Worm (Caenorhabditis elegans): Measurements from ENCODE around the gene F56H9.2.

F56H9.2 gene

ce11 chrV:12640384-12640783, 2.9 kb downstream of the F56H9.2 start, which contains the start of gene gpa-8:
Gene gpa-8 (minus strand): TSS chrV:12640484.
- TF ChIP-seq nhr-77 (tag; optimal IDR thresholded peaks at IDR 0.05): no peak
- no peak for TF ChIP-seq eor-1 (tag; optimal IDR thresholded peaks at IDR 0.05)

DNA sequence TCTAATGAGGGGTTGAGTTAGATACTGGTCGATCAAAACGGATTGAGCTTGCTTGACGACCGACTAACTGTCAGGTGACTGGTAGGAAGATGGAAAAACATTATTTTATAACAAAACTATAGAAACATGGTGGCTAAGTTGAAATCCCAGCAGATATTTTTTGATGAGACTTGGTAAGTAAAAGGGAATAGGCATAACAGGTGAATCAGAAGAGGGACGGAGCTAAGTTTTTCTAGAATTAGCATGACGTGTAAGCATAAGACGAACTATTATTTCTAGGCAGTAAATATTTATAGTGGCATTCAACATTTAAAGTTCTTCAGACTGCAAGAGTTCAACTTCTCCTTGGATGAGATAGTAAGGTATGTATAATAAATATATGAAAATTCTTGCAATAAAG, 7.0 kb downstream of the F56H9.2 start, which contains the start of gene F56H9.8:
F56H9.8 (plus strand) TSS at position 301 of the 400 bp plus-strand sequence.
- no peak for TF ChIP-seq nhr-237 (tag; optimal IDR thresholded peaks at IDR 0.05)
- TF ChIP-seq nhr-28 (tag; optimal IDR thresholded peaks at IDR 0.05): no peak
- TF ChIP-seq pqm-1 (tag; optimal IDR thresholded peaks at IDR 0.05): no peak
- TF ChIP-seq nhr-43 (tag; optimal IDR thresholded peaks at IDR 0.05; ENCODE audit: poor library complexity, severe bottlenecking): no peak
- no peak for TF ChIP-seq eor-1 (tag; optimal IDR thresholded peaks at IDR 0.05)
- no peak for TF ChIP-seq lin-15B (tag; optimal IDR thresholded peaks at IDR 0.05)
- TF ChIP-seq fkh-2 (tag; optimal IDR thresholded peaks at IDR 0.05): no peak
- no peak for TF ChIP-seq nhr-76 (tag; optimal IDR thresholded peaks at IDR 0.05)
- TF ChIP-seq R02D3.7 (tag; optimal IDR thresholded peaks at IDR 0.05): no peak
- TF ChIP-seq ztf-4 (tag; optimal IDR thresholded peaks at IDR 0.05): no peak
- TF ChIP-seq aly-2 (tag; optimal IDR thresholded peaks at IDR 0.05): no peak

DNA sequence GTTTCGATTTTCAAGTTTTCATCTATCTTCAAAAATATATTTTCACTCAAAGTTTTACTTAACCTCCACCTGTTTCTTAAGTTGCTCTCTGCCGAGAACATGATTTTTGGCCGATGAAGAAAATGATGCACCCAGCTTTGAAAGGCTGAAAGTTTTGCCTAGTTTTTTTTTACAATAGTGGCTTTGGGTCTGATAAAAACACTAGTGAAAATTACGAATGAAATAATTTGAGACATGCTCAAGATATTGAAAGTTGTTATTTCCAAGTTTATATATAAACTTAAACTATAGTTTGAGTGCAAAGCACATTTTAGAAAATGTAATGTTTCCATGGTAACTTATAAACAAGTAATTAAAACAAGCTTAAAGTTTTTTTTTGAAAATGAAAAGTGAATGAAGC, 11.8 kb downstream of the F56H9.2 start, which contains the start of gene gpa-9:
gpa-9 (minus strand) TSS at position 101 of the 400 bp plus-strand sequence.
- TF ChIP-seq pha-4 (tag; optimal IDR thresholded peaks at IDR 0.05) (no peak), lin-39 (tag; optimal IDR thresholded peaks at IDR 0.05) (no peak), nhr-25 (tag; optimal IDR thresholded peaks at IDR 0.05) (no peak), lin-15B (tag; optimal IDR thresholded peaks at IDR 0.05) (no peak), snpc-4 (tag; optimal IDR thresholded peaks at IDR 0.05) (no peak), nhr-28 (tag; optimal IDR thresholded peaks at IDR 0.05) (no peak), zag-1 (tag; optimal IDR thresholded peaks at IDR 0.05) (no peak), ceh-28 (tag; optimal IDR thresholded peaks at IDR 0.05) (no peak), fkh-2 (tag; optimal IDR thresholded peaks at IDR 0.05) (no peak), ceh-16 (tag; optimal IDR thresholded peaks at IDR 0.05) (no peak), sea-2 (GFP tag; optimal IDR thresholded peaks at IDR 0.05) (no peak), ztf-4 (tag; optimal IDR thresholded peaks at IDR 0.05) (no peak), unc-39 (tag; optimal IDR thresholded peaks at IDR 0.05) (no peak), ZK546.5 (tag; optimal IDR thresholded peaks at IDR 0.05) (no peak), elt-2 (tag; optimal IDR thresholded peaks at IDR 0.05) (no peak), daf-12 (tag; optimal IDR thresholded peaks at IDR 0.05) (no peak), tbx-2 (tag; optimal IDR thresholded peaks at IDR 0.05) (no peak), nhr-43 (tag; optimal IDR thresholded peaks at IDR 0.05; ENCODE audit: poor library complexity, severe bottlenecking) (no peak)

ce11 chrV:12649636-12650035, 12.2 kb downstream of the F56H9.2 start, which contains the start of gene lin-25:
Gene lin-25 (plus strand): TSS chrV:12649925.
- no peak for TF ChIP-seq egl-27 (tag; optimal IDR thresholded peaks at IDR 0.05)
- TF ChIP-seq fkh-10 (GFP tag; optimal IDR thresholded peaks at IDR 0.05): no peak
- no peak for TF ChIP-seq ZK546.5 (tag; optimal IDR thresholded peaks at IDR 0.05)
- TF ChIP-seq nhr-43 (tag; optimal IDR thresholded peaks at IDR 0.05; ENCODE audit: poor library complexity, severe bottlenecking): no peak
- no peak for TF ChIP-seq nhr-23 (tag; optimal IDR thresholded peaks at IDR 0.05)
- peak; percentile 51 for TF ChIP-seq lin-15B (tag; optimal IDR thresholded peaks at IDR 0.05)
- no peak for TF ChIP-seq nhr-67 (tag; optimal IDR thresholded peaks at IDR 0.05)
- no peak for TF ChIP-seq nhr-28 (tag; optimal IDR thresholded peaks at IDR 0.05)
- peak; percentile 42 for TF ChIP-seq nfya-1 (tag; optimal IDR thresholded peaks at IDR 0.05; ENCODE audit: insufficient read depth)
- TF ChIP-seq snpc-4 (tag; optimal IDR thresholded peaks at IDR 0.05): peak; percentile 27
- TF ChIP-seq ztf-11 (tag; optimal IDR thresholded peaks at IDR 0.05): no peak
- TF ChIP-seq nhr-12 (tag; optimal IDR thresholded peaks at IDR 0.05): no peak
- no peak for TF ChIP-seq fkh-2 (tag; optimal IDR thresholded peaks at IDR 0.05)
- TF ChIP-seq egl-5 (tag; optimal IDR thresholded peaks at IDR 0.05): no peak
- no peak for TF ChIP-seq pqm-1 (tag; optimal IDR thresholded peaks at IDR 0.05)
- TF ChIP-seq ztf-4 (tag; optimal IDR thresholded peaks at IDR 0.05): no peak
- TF ChIP-seq mml-1 (tag; optimal IDR thresholded peaks at IDR 0.05): no peak
- peak; percentile 58 for TF ChIP-seq hmg-11 (tag; optimal IDR thresholded peaks at IDR 0.05)
- no peak for TF ChIP-seq elt-2 (tag; optimal IDR thresholded peaks at IDR 0.05)
- TF ChIP-seq nhr-237 (tag; optimal IDR thresholded peaks at IDR 0.05): no peak
- no peak for TF ChIP-seq fos-1 (tag; optimal IDR thresholded peaks at IDR 0.05)
- TF ChIP-seq zag-1 (tag; optimal IDR thresholded peaks at IDR 0.05): no peak
- TF ChIP-seq nhr-77 (tag; optimal IDR thresholded peaks at IDR 0.05): no peak
- no peak for TF ChIP-seq elt-1 (tag; optimal IDR thresholded peaks at IDR 0.05)
- peak; percentile 24 for TF ChIP-seq nhr-25 (tag; optimal IDR thresholded peaks at IDR 0.05)
- no peak for TF ChIP-seq ceh-16 (tag; optimal IDR thresholded peaks at IDR 0.05)
- peak; percentile 63 for TF ChIP-seq pha-4 (tag; optimal IDR thresholded peaks at IDR 0.05)
- no peak for TF ChIP-seq R02D3.7 (tag; optimal IDR thresholded peaks at IDR 0.05)
- TF ChIP-seq ama-1 (optimal IDR thresholded peaks at IDR 0.05): no peak
- TF ChIP-seq ceh-82 (tag; optimal IDR thresholded peaks at IDR 0.05): no peak
